Fruit fly (Drosophila melanogaster) Kc167 (cell line): ENCODE measurements around the gene CG32573.

Experiments used
- Myc ChIP-seq: fragments of >200 bp; optimal IDR thresholded peaks from 2 replicates; lab custom pipeline; 2017; ENCODE audit warnings: missing external identifiers
- Sin3A ChIP-seq: fragments of >200 bp; optimal IDR thresholded peaks from 2 replicates; lab custom pipeline; 2018; ENCODE audit warnings: missing external identifiers
- h ChIP-seq: fragments of >200 bp; optimal IDR thresholded peaks from 3 replicates; lab custom pipeline; 2018; ENCODE audit warnings: missing external identifiers
- insv ChIP-seq: fragments of >200 bp; optimal IDR thresholded peaks from 3 replicates; lab custom pipeline; 2018; ENCODE audit warnings: missing external identifiers
- psq ChIP-seq: fragments of >200 bp; optimal IDR thresholded peaks from 2 replicates; lab custom pipeline; 2017; ENCODE audit warnings: missing external identifiers
- ttk ChIP-seq: sonication (Bioruptor generic); optimal IDR thresholded peaks from 2 replicates; lab custom pipeline; 2017; ENCODE audit warnings: missing external identifiers

The CG32573 gene

dm6 chrX:16694959-16695358 is 43.8 kb downstream of the CG32573 start, which contains the start of gene Septin4:
Gene Septin4 (minus strand): TSS chrX:16695173.
- TF ChIP-seq psq (lab: Kevin White, UChicago) (no peak), Myc (lab: Kevin White, UChicago) (no peak), h (lab: Kevin White, UChicago) (no peak), insv (lab: Kevin White, UChicago) (no peak)

DNA sequence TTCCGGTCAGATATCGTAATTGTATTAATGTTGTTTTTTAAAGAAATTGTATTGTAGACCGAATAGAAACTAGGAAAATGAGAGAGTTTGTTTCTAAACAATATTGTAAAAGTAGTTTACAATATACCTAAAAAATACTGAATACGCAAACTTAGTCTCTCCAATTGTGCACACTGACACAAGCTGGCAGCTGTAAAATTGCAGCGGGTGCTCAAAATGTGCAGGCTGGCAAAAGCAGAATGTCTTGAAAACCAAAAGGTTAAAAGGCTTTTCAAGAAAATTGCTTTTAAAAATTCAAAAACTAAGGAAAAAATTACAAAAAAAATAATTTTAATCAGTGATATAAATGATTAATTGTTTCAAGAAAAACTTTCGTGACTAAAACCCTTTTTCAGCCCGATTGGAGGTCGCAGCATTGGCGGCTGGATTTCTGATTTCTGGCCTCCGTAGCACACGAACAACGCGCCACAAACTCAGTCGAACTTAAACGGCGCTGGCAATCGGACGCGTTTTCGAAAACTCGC is 44.5 kb downstream of the CG32573 start, which contains the start of gene CG4678:
Gene CG4678, plus strand, starts transcription at position 474 of the 524 bp plus-strand sequence.
- TF ChIP-seq Sin3A, result no peak
- no peak for TF ChIP-seq insv (lab: Kevin White, UChicago)
- TF ChIP-seq ttk, result no peak
- TF ChIP-seq h (lab: Kevin White, UChicago), result no peak
- no peak for TF ChIP-seq psq (lab: Kevin White, UChicago)
- TF ChIP-seq Myc (lab: Kevin White, UChicago), result no peak

DNA sequence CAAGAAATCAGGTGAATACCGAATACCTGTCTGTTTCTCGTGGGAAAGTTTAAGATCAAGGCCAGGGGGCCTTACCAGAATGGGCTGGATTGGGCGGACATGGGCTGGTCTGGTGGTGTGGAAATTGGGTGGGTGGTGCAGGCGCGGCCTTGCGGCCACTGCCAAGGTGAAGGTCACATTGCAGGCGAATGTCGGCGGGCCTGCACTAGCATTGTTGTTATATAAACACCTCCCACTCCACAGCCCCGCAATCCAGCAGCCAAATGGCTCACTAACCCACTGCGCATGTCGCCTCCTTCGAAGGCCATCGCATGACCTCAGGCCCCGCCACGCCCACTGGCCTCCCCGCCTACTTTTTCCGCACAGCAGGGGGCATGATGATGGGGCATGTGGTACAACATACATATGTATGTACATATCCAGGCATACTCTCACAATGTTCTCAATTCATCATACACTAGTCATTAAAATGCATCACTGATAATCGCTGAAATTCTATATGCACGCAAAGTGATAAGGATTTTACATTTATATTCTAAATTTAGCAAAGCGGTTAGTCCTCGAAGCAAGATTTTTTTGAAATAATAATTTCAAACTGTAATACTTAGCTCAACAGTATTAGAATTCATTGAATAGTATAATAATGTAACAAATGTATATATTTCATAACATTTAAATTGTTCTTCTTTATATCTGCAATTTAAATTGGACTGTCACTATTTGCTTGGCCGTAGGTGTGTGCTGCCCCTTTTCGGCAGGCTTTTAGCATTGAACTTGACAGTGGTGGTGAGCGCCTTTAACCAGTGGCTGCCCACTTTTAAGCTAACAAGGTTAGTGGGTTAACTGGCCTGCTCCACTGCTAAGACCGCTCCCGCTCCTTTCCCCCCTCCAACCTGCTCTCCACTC is 45.7 kb downstream of the CG32573 start:
- TF ChIP-seq psq (lab: Kevin White, UChicago), result no peak
- no peak for TF ChIP-seq insv (lab: Kevin White, UChicago)
- TF ChIP-seq ttk, result no peak
- no peak for TF ChIP-seq h (lab: Kevin White, UChicago)
- TF ChIP-seq Sin3A, result no peak

DNA sequence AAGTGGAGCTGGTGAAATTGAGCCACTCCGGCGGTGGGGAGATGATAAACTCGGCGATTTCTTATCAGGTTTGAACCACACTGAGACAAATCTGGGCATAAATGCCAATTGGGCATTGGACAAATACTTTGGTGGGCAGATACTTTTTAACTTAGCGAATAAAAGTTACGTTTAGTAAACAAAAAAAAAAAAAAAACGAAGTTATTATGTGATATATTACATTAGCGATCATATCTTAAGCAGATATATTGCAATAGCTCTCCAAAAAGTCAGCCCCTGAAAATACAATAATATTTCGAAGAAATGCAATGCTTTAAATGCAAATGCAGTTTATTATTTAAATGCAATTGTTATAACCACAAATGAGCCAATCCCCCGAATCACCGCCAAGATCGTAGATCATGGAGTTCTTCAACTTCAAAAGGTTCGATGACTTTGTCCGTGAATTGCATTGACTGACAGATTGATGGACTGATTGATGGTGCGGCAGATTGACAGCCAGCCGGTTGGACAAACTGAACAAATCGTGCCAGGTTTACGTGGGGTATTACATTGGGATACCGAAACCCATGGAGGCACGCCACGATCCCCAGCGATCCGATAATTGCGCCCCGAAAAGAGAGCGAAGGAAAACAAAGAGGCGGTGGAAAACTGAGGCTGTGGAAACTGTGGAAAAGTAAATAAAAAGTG is 46.9 kb downstream of the CG32573 start:
- TF ChIP-seq Myc (lab: Kevin White, UChicago) (no peak), ttk (no peak), insv (lab: Kevin White, UChicago) (no peak), Sin3A (no peak), h (lab: Kevin White, UChicago) (no peak), psq (lab: Kevin White, UChicago) (no peak)

dm6 chrX:16700070-16700469 is 48.9 kb downstream of the CG32573 start, which contains the start of gene CG9676:
Gene CG9676 (minus strand): TSS chrX:16700170.
- TF ChIP-seq h (lab: Kevin White, UChicago), result no peak
- no peak for TF ChIP-seq psq (lab: Kevin White, UChicago)
- no peak for TF ChIP-seq ttk
- TF ChIP-seq Myc (lab: Kevin White, UChicago), result no peak
- no peak for TF ChIP-seq insv (lab: Kevin White, UChicago)
- TF ChIP-seq Sin3A, result no peak

dm6 chrX:16701941-16702340 is 50.8 kb downstream of the CG32573 start, which contains the start of gene sphe:
Gene sphe (minus strand): TSS chrX:16701972.
- no peak for TF ChIP-seq Sin3A
- TF ChIP-seq ttk, result no peak
- no peak for TF ChIP-seq insv (lab: Kevin White, UChicago)
- no peak for TF ChIP-seq Myc (lab: Kevin White, UChicago)
- TF ChIP-seq h (lab: Kevin White, UChicago), result no peak
- TF ChIP-seq psq (lab: Kevin White, UChicago), result no peak
